Fruit fly (Drosophila melanogaster) whole organism, adult: ENCODE measurements around the gene Gat.

Experiments used
- CG12768 ChIP-seq: fragments of 200-800 bp; sonication (Bioruptor generic); optimal IDR thresholded peaks from 2 replicates; lab custom pipeline; 2017; ENCODE audit warnings: missing biosample characterization, missing genetic modification characterization, mild to moderate bottlenecking, moderate library complexity, missing genetic modification reagents
- CG5204 ChIP-seq: fragments of 200-800 bp; sonication (Bioruptor generic); optimal IDR thresholded peaks from 2 replicates; lab custom pipeline; 2016; ENCODE audit warnings: missing biosample characterization, missing genetic modification characterization
- Hr96 ChIP-seq: fragments of 200-800 bp; sonication (Bioruptor generic); optimal IDR thresholded peaks from 2 replicates; lab custom pipeline; 2016; ENCODE audit warnings: missing biosample characterization, missing genetic modification characterization
- bab1 ChIP-seq: fragments of 200-800 bp; sonication (Bioruptor generic); optimal IDR thresholded peaks from 3 replicates; lab custom pipeline; 2019; ENCODE audit warnings: missing biosample characterization, mild to moderate bottlenecking, missing genetic modification characterization, moderate library complexity
- cic ChIP-seq: fragments of 200-800 bp; sonication (Bioruptor generic); optimal IDR thresholded peaks from 2 replicates; lab custom pipeline; 2017; ENCODE audit warnings: missing biosample characterization, mild to moderate bottlenecking, missing genetic modification characterization, moderate library complexity
- ovo ChIP-seq: fragments of 200-800 bp; sonication (Bioruptor generic); optimal IDR thresholded peaks from 2 replicates; lab custom pipeline; 2016; ENCODE audit warnings: missing biosample characterization, missing genetic modification characterization

DNA sequence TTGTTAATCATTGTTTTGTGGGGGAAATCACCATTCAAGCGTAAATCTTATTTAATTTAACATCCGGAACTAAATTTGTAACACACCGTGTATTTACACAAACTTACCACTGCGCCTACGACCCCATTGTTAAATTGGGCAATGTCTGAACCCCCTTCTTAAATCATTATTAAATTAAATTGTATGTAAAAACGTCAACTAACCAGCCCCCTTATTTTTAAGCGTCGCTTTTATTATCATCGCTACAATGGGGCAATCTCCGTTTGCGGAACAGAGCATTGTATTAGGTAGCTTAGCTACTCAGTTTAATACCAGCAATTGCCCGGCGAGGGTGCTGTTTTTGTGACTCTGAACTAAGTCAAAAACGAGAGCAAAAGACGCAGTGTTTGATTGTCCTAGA, at the start of gene Gat:
- TF ChIP-seq bab1 (GFP tag; lab: Kevin White, UChicago) (no peak), cic (no peak), CG12768 (no peak), CG5204 (GFP tag; lab: Kevin White, UChicago) (no peak), ovo (GFP tag; lab: Kevin White, UChicago) (no peak), Hr96 (GFP tag; lab: Kevin White, UChicago) (no peak)
